Worm (Caenorhabditis elegans): ENCODE data around the gene lgc-46.

- TF ChIP-seq nhr-77 (tag; optimal IDR thresholded peaks at IDR 0.05), result no peak
- no peak for TF ChIP-seq alr-1 (tag; optimal IDR thresholded peaks at IDR 0.05)
- no peak for TF ChIP-seq unc-55 (GFP tag; optimal IDR thresholded peaks at IDR 0.05)
- TF ChIP-seq nhr-10 (tag; optimal IDR thresholded peaks at IDR 0.05), result no peak
- no peak for TF ChIP-seq ama-1 (optimal IDR thresholded peaks at IDR 0.05)
- TF ChIP-seq ZK546.5 (tag; optimal IDR thresholded peaks at IDR 0.05), result no peak
- no peak for TF ChIP-seq aly-2 (tag; optimal IDR thresholded peaks at IDR 0.05)
- no peak for TF ChIP-seq R02D3.7 (tag; optimal IDR thresholded peaks at IDR 0.05)
- no peak for TF ChIP-seq nhr-25 (tag; optimal IDR thresholded peaks at IDR 0.05)
- TF ChIP-seq nhr-6 (tag; optimal IDR thresholded peaks at IDR 0.05), result no peak
These were observed 37.5 kb upstream of the lgc-46 start for ce11 chrIII:1173331-1173730.
